Fruit fly (Drosophila melanogaster) whole organism, embryonic: ENCODE results near the gene CG9776.

Source experiments
- ATbp ChIP-seq: fragments of 200-800 bp; sonication (Bioruptor generic); optimal IDR thresholded peaks from 2 replicates; lab custom pipeline; 2017; ENCODE audit warnings: missing biosample characterization, mild to moderate bottlenecking, missing genetic modification characterization, missing genetic modification reagents
- Antp ChIP-seq: fragments of 200-800 bp; sonication (Bioruptor generic); optimal IDR thresholded peaks from 3 replicates; lab custom pipeline; 2016; ENCODE audit warnings: missing biosample characterization, missing genetic modification characterization
- CG10366 ChIP-seq: fragments of 200-800 bp; sonication (Bioruptor generic); IDR thresholded peaks from 2 replicates; pipeline ENCODE4 v1.3.6; 2022; ENCODE audit warnings: missing biosample characterization, missing genetic modification characterization
- CG13296 ChIP-seq: fragments of 200-800 bp; sonication (Bioruptor generic); optimal IDR thresholded peaks from 3 replicates; lab custom pipeline; 2018; ENCODE audit warnings: missing biosample characterization, mild to moderate bottlenecking, missing genetic modification characterization
- CG14667 ChIP-seq: fragments of 200-800 bp; sonication (Bioruptor generic); IDR thresholded peaks from 2 replicates; pipeline ENCODE4 v1.3.6; 2022; ENCODE audit warnings: missing biosample characterization, missing genetic modification characterization
- CG1647 ChIP-seq: fragments of 200-800 bp; sonication (Bioruptor generic); optimal IDR thresholded peaks from 3 replicates; lab custom pipeline; 2016; ENCODE audit warnings: missing biosample characterization, missing genetic modification characterization
- CG18764 ChIP-seq: fragments of 200-800 bp; sonication (Bioruptor generic); optimal IDR thresholded peaks from 3 replicates; lab custom pipeline; 2016; ENCODE audit warnings: missing biosample characterization, missing genetic modification characterization
- CG3281 ChIP-seq: fragments of 200-800 bp; sonication (Bioruptor generic); optimal IDR thresholded peaks from 3 replicates; lab custom pipeline; 2017; ENCODE audit warnings: missing biosample characterization, mild to moderate bottlenecking, missing genetic modification characterization
- CG34422 ChIP-seq: fragments of 200-800 bp; sonication (Bioruptor generic); IDR thresholded peaks from 3 replicates; pipeline ENCODE4 v1.3.6; 2022; ENCODE audit warnings: missing biosample characterization, missing genetic modification characterization
- CG4730 ChIP-seq: fragments of 200-800 bp; sonication (Bioruptor generic); IDR thresholded peaks from 2 replicates; pipeline ENCODE4 v1.3.6; 2022; ENCODE audit warnings: missing biosample characterization, missing genetic modification characterization
- CG8924 ChIP-seq: fragments of 200-800 bp; optimal IDR thresholded peaks from 3 replicates; lab custom pipeline; 2019; ENCODE audit warnings: missing biosample characterization, mild to moderate bottlenecking, missing genetic modification characterization, moderate library complexity
- CG9609 ChIP-seq: fragments of 200-800 bp; sonication (Bioruptor generic); optimal IDR thresholded peaks from 3 replicates; lab custom pipeline; 2016; ENCODE audit warnings: missing biosample characterization, missing genetic modification characterization
- CG9727 ChIP-seq: fragments of 200-800 bp; sonication (Bioruptor generic); optimal IDR thresholded peaks from 3 replicates; lab custom pipeline; 2017; ENCODE audit warnings: missing biosample characterization, mild to moderate bottlenecking, missing genetic modification characterization
- CG9932 ChIP-seq: fragments of 200-800 bp; sonication (Bioruptor generic); IDR thresholded peaks from 2 replicates; pipeline ENCODE4 v1.3.6; 2022; ENCODE audit warnings: missing biosample characterization, missing genetic modification characterization
- D ChIP-seq, 2 experiments: fragments of 200-800 bp in 1 of 2; fragments of >200 bp in 1 of 2; sonication (Bioruptor generic) in 1 of 2; optimal IDR thresholded peaks; 2 replicates in 1 of 2; 3 replicates in 1 of 2; lab custom pipeline; 2017; ENCODE audit warnings: mild to moderate bottlenecking in 1 of 2, missing biosample characterization in 1 of 2, missing genetic modification characterization in 1 of 2, missing genetic modification reagents in 1 of 2
- Doc2 ChIP-seq: fragments of 200-800 bp; sonication (Bioruptor generic); IDR thresholded peaks from 2 replicates; pipeline ENCODE4 v1.3.6; 2022; ENCODE audit warnings: missing biosample characterization, missing genetic modification characterization
- E2f2 ChIP-seq: fragments of 200-800 bp; sonication (Bioruptor generic); IDR thresholded peaks from 2 replicates; pipeline ENCODE4 v1.3.6; 2022; ENCODE audit warnings: missing biosample characterization, missing genetic modification characterization
- Gsc ChIP-seq: fragments of 200-800 bp; sonication (Bioruptor generic); IDR thresholded peaks from 2 replicates; pipeline ENCODE4 v1.3.6; 2022; ENCODE audit warnings: missing biosample characterization, missing genetic modification characterization
- Hand ChIP-seq: fragments of 200-800 bp; sonication (Bioruptor generic); optimal IDR thresholded peaks from 2 replicates; lab custom pipeline; 2017; ENCODE audit warnings: mild to moderate bottlenecking, missing biosample characterization, missing genetic modification reagents, missing genetic modification characterization
- Hmx ChIP-seq: fragments of 200-800 bp; sonication (Bioruptor generic); optimal IDR thresholded peaks from 2 replicates; lab custom pipeline; 2016; ENCODE audit warnings: missing biosample characterization, missing genetic modification characterization
- Pdp1 ChIP-seq, 2 experiments: fragments of 200-800 bp; sonication (Bioruptor generic); optimal IDR thresholded peaks; 3 replicates each; lab custom pipeline; 2016; ENCODE audit warnings: missing biosample characterization in 2 of 2, missing genetic modification characterization in 2 of 2, mild to moderate bottlenecking in 1 of 2, moderate library complexity in 1 of 2
- Tbp ChIP-seq: fragments of >200 bp; optimal IDR thresholded peaks from 2 replicates; lab custom pipeline; 2018; ENCODE audit warnings: missing biosample characterization, missing genetic modification characterization
- ab ChIP-seq: fragments of 200-800 bp; sonication (Bioruptor generic); optimal IDR thresholded peaks from 2 replicates; lab custom pipeline; 2016; ENCODE audit warnings: missing biosample characterization, missing genetic modification characterization
- ac ChIP-seq: fragments of 200-800 bp; sonication (Bioruptor generic); optimal IDR thresholded peaks from 3 replicates; lab custom pipeline; 2017; ENCODE audit warnings: missing biosample characterization, mild to moderate bottlenecking, missing genetic modification characterization
- amos ChIP-seq: fragments of 200-800 bp; sonication (Bioruptor generic); IDR thresholded peaks from 2 replicates; pipeline ENCODE4 v1.3.6; 2022; ENCODE audit warnings: missing biosample characterization, missing genetic modification characterization; ENCODE audit not compliant: partially characterized antibody
- aop ChIP-seq: fragments of 200-800 bp; sonication (Bioruptor generic); IDR thresholded peaks from 2 replicates; pipeline ENCODE4 v1.3.6; 2022; ENCODE audit warnings: missing biosample characterization, missing genetic modification characterization
- eyg ChIP-seq: fragments of 200-800 bp; sonication (Bioruptor generic); optimal IDR thresholded peaks from 3 replicates; lab custom pipeline; 2016; ENCODE audit warnings: missing biosample characterization, missing genetic modification characterization
- ind ChIP-seq: fragments of 200-800 bp; sonication (Bioruptor generic); optimal IDR thresholded peaks from 3 replicates; lab custom pipeline; 2016; ENCODE audit warnings: missing biosample characterization, missing genetic modification characterization
- ken ChIP-seq: fragments of 200-800 bp; sonication (Bioruptor generic); IDR thresholded peaks from 3 replicates; pipeline ENCODE4 v1.3.6; 2022; ENCODE audit warnings: missing biosample characterization, missing genetic modification characterization
- kni ChIP-seq: fragments of 200-800 bp; sonication (Bioruptor generic); optimal IDR thresholded peaks from 3 replicates; lab custom pipeline; 2017; ENCODE audit warnings: mild to moderate bottlenecking, missing biosample characterization, missing genetic modification reagents, missing genetic modification characterization
- oc ChIP-seq: fragments of 200-800 bp; sonication (Bioruptor generic); optimal IDR thresholded peaks from 2 replicates; lab custom pipeline; 2018; ENCODE audit warnings: missing biosample characterization, mild to moderate bottlenecking, missing genetic modification characterization, moderate library complexity
- pan ChIP-seq, 4 experiments: fragments of >200 bp in 3 of 4; fragments of 200-800 bp in 1 of 4; sonication (Bioruptor generic) in 1 of 4; optimal IDR thresholded peaks in 3 of 4; IDR thresholded peaks in 1 of 4; 2 replicates each; pipeline versions ENCODE4 v1.3.6 to Lab custom; 2017 to 2022; ENCODE audit warnings: missing biosample characterization in 2 of 4, missing genetic modification characterization in 2 of 4, mixed read lengths in 1 of 4
- peb ChIP-seq: fragments of 200-800 bp; sonication (Bioruptor generic); IDR thresholded peaks from 2 replicates; pipeline ENCODE4 v1.3.6; 2022; ENCODE audit warnings: missing biosample characterization, missing genetic modification characterization
- pita ChIP-seq: fragments of 200-800 bp; sonication (Bioruptor generic); optimal IDR thresholded peaks from 2 replicates; lab custom pipeline; 2017; ENCODE audit warnings: missing biosample characterization, mild to moderate bottlenecking, missing genetic modification characterization
- psq ChIP-seq: fragments of 200-800 bp; sonication (Bioruptor generic); optimal IDR thresholded peaks from 2 replicates; lab custom pipeline; 2017; ENCODE audit warnings: missing biosample characterization, missing genetic modification characterization
- pum ChIP-seq: fragments of 200-800 bp; sonication (Bioruptor generic); optimal IDR thresholded peaks from 2 replicates; lab custom pipeline; 2016; ENCODE audit warnings: missing biosample characterization, missing genetic modification characterization
- sd ChIP-seq: fragments of 200-800 bp; sonication (Bioruptor generic); optimal IDR thresholded peaks from 3 replicates; lab custom pipeline; 2018; ENCODE audit warnings: missing biosample characterization, mild to moderate bottlenecking, missing genetic modification characterization, moderate library complexity
- slou ChIP-seq: fragments of 200-800 bp; sonication (Bioruptor generic); optimal IDR thresholded peaks from 3 replicates; lab custom pipeline; 2016; ENCODE audit warnings: missing biosample characterization, missing genetic modification characterization
- slp2 ChIP-seq: fragments of 200-800 bp; sonication (Bioruptor generic); optimal IDR thresholded peaks from 2 replicates; lab custom pipeline; 2016; ENCODE audit warnings: missing biosample characterization, missing genetic modification characterization
- ttk ChIP-seq: fragments of 200-800 bp; sonication (Bioruptor generic); IDR thresholded peaks from 2 replicates; pipeline ENCODE4 v2.1.2; 2022; ENCODE audit warnings: missing biosample characterization, missing genetic modification characterization
- unpg ChIP-seq: fragments of 200-800 bp; sonication (Bioruptor generic); optimal IDR thresholded peaks from 3 replicates; lab custom pipeline; 2018; ENCODE audit warnings: missing biosample characterization, mild to moderate bottlenecking, missing genetic modification characterization, moderate library complexity
- vvl ChIP-seq: fragments of 200-800 bp; sonication (Bioruptor generic); IDR thresholded peaks from 2 replicates; pipeline ENCODE4 v1.3.6; 2022; ENCODE audit warnings: missing biosample characterization, missing genetic modification characterization
- wdn ChIP-seq: fragments of 200-800 bp; sonication (Bioruptor generic); IDR thresholded peaks from 2 replicates; pipeline ENCODE4 v1.3.6; 2022; ENCODE audit warnings: missing biosample characterization, missing genetic modification characterization

Gene CG9776

DNA sequence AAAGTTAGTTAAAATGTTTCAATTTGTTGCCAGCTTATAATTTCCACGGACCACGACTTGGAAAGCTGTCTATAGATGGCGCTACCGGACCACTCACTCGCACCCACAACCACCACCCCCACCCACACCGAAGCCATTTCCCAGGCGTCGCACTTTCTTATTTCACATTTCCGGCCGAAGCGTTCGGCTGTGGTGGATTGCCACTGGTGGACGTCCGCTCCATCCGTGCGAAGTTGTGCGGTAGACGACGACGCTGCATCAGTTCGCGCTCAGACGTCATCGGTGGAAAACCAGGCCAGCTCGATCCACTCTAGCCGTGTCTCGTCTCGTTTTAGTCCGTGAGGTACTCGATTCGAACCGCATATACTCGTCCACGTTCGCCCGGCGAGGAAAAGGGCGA, 25.8 kb upstream of the CG9776 start, which contains the start of gene CG1090 (continued):
- TF ChIP-seq wdn (GFP tag; lab: Robert Waterston, UW) (no peak), CG4730 (GFP tag; lab: Robert Waterston, UW) (no peak), pum (no peak), CG8924 (tag; lab: Kevin White, UChicago) (no peak), E2f2 (GFP tag; lab: Robert Waterston, UW) (no peak), Gsc (GFP tag; lab: Robert Waterston, UW) (no peak), slou (no peak), ab (GFP tag; lab: Kevin White, UChicago) (no peak), Antp (GFP tag; lab: Kevin White, UChicago) (no peak), ken (GFP tag; lab: Robert Waterston, UW) (no peak), ATbp (GFP tag; lab: Kevin White, UChicago) (no peak), CG13296 (GFP tag; lab: Kevin White, UChicago) (peak; percentile 40), CG9609 (GFP tag; lab: Kevin White, UChicago) (no peak), Tbp (GFP tag; lab: Kevin White, UChicago) (no peak), slp2 (GFP tag; lab: Kevin White, UChicago) (no peak), amos (GFP tag; lab: Robert Waterston, UW) (no peak), CG34422 (GFP tag; lab: Robert Waterston, UW) (no peak), Doc2 (GFP tag; lab: Robert Waterston, UW) (no peak), CG10366 (GFP tag; lab: Robert Waterston, UW) (no peak), Hmx (GFP tag; lab: Kevin White, UChicago) (no peak), CG1647 (GFP tag; lab: Kevin White, UChicago) (no peak), pita (GFP tag; lab: Kevin White, UChicago) (no peak), Hand (peak; percentile 60), CG9727 (GFP tag; lab: Kevin White, UChicago) (no peak), Pdp1 (GFP tag; optimal IDR thresholded peaks at IDR 0.05; lab: Kevin White, UChicago) (no peak), unpg (GFP tag; lab: Kevin White, UChicago) (no peak), ac (GFP tag; lab: Kevin White, UChicago) (no peak), aop (GFP tag; lab: Robert Waterston, UW) (no peak), peb (GFP tag; lab: Robert Waterston, UW) (no peak), CG9932 (GFP tag; lab: Robert Waterston, UW) (no peak), D (optimal IDR thresholded peaks at IDR 0.05; lab: Kevin White, UChicago) (no peak), D (GFP tag; optimal IDR thresholded peaks at IDR 0.05; lab: Kevin White, UChicago) (no peak), ttk (GFP tag; lab: Robert Waterston, UW) (no peak), CG18764 (GFP tag; lab: Kevin White, UChicago) (no peak), kni (no peak), CG14667 (GFP tag; lab: Robert Waterston, UW) (no peak), pan (optimal IDR thresholded peaks at IDR 0.05; lab: Kevin White, UChicago) (no peak), pan (GFP tag; optimal IDR thresholded peaks at IDR 0.05 in 1 of 2, IDR thresholded peaks at IDR 0.05 in 1 of 2) (no peak), ind (GFP tag; lab: Kevin White, UChicago) (no peak), oc (no peak), vvl (GFP tag; lab: Robert Waterston, UW) (no peak), CG3281 (GFP tag; lab: Kevin White, UChicago) (no peak), psq (GFP tag; lab: Kevin White, UChicago) (no peak), sd (tag; lab: Kevin White, UChicago) (no peak), eyg (GFP tag; lab: Kevin White, UChicago) (no peak)
